Worm (Caenorhabditis elegans): ENCODE data around the gene fbxa-218.

DNA sequence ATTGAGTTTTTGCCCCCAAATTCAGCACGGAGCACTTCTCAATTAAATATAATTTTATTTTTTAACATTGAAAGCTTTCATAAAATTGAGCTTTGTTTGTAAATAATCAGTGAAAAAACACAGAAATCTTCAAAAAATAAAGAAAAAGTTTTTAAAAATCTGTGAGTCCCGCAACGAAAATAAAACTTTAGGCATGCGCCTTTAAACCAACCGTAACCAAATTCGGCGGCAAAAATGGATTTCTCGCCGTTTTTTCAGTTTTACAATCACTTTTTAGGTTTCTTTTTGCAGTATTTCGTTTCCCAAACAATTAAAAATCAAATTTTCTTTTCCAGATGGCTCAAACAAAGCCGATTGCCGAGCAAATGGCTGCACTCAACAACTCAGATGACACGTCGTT lies 9.8 kb upstream of the fbxa-218 start, which contains the start of gene pie-1:
- TF ChIP-seq flt-1 (GFP tag; IDR thresholded peaks at IDR 0.05) = no peak
- TF ChIP-seq scrt-1 (GFP tag; IDR thresholded peaks at IDR 0.05) = no peak
- TF ChIP-seq ama-1 (optimal IDR thresholded peaks at IDR 0.05) = no peak
- no peak for TF ChIP-seq tra-4 (tag; optimal IDR thresholded peaks at IDR 0.05)
- TF ChIP-seq ets-7 (tag; optimal IDR thresholded peaks at IDR 0.05) = no peak
- no peak for TF ChIP-seq hmbx-1 (tag; optimal IDR thresholded peaks at IDR 0.05)

All from whole organism, early embryonic.